Fruit fly (Drosophila melanogaster): ENCODE results near the gene Blos3.
A peak's percentile ranks its signal among the peaks of the same experiment; 100 is the strongest.

Blos3 gene

DNA sequence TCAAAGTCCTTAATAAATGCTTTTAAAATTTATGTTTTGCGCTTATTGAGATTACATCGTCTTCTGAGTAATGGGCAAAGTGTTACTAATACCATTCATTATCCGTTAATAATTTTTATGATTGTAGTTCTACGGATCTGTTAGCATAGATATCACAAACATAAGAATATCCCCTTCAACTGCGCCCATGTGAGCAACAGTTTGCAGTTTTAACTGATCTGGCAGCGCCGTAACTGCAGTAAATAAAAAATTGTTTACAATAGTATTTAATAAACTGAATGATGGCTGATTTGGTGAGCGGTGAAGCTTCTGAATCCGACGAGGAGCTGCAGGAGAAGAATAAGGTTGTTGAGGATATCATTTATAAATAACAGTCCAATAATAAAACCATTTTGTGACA, at the start of gene Blos3:
Blos3 (plus strand) TSS at position 198 of the 400 bp plus-strand sequence.
- peak; percentile 3 for TF ChIP-seq CG12768 (GFP tag; optimal IDR thresholded peaks at IDR 0.05)
- no peak for TF ChIP-seq cic (GFP tag; optimal IDR thresholded peaks at IDR 0.05)
- TF ChIP-seq toe (GFP tag; optimal IDR thresholded peaks at IDR 0.05): peak; percentile 43
- TF ChIP-seq CG7045 (GFP tag; optimal IDR thresholded peaks at IDR 0.05): peak; percentile 24
- TF ChIP-seq Crg-1 (GFP tag; optimal IDR thresholded peaks at IDR 0.05): no peak
- peak; percentile 47 for TF ChIP-seq CG33017 (tag; optimal IDR thresholded peaks at IDR 0.05)
- peak; percentile 45 for TF ChIP-seq CG11617 (GFP tag; optimal IDR thresholded peaks at IDR 0.05)
- peak; percentile 34 for TF ChIP-seq CG1620 (GFP tag; optimal IDR thresholded peaks at IDR 0.05)
- peak; percentile 62 for TF ChIP-seq CG7101 (tag; optimal IDR thresholded peaks at IDR 0.05)
- peak; percentile 23 for TF ChIP-seq Mnt (GFP tag; optimal IDR thresholded peaks at IDR 0.05)
- TF ChIP-seq CG14711 (tag; optimal IDR thresholded peaks at IDR 0.05): peak; percentile 54
- TF ChIP-seq cnc (optimal IDR thresholded peaks at IDR 0.05): no peak
- TF ChIP-seq Clk (GFP tag; optimal IDR thresholded peaks at IDR 0.05): peak; percentile 19
- peak; percentile 22 for TF ChIP-seq tj (GFP tag; optimal IDR thresholded peaks at IDR 0.05)
- peak; percentile 52 for TF ChIP-seq bab1 (GFP tag; optimal IDR thresholded peaks at IDR 0.05)

DNA sequence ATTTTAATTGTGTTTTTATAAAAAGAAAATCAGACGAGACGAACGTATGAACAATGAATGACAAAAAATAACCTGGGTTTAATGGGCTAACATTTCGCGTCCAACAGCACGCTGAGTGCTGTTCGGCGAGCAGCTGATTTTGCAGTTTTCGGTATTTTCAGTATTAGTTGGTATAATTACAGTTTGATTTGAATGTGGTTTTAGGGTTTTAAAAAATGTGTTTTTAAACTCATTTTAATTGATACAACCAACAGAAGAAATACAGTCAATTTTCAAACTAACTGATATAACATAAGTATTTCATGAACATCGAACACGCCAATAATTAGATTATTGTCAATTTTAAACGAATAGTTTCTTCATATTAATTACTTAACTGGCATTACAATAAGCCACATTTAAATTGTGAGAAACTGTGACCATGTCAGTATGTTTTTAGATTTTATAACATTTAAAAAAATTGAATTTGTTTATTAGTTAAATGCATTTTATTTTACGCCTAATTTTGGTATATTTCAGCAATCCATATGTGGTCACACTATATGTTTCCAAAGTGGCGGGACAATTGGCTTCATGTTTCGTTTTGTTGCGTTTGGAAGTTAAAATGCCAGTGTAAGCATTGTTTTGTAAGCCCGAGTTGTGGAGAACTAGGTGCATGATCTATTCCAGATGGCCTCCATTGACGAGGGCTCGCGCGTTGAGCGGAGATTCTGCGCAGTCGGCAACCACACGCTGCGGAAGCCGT, 49.2 kb upstream of the Blos3 start, which contains the start of the genes CG14073 and HipHop:
CG14073 (minus strand) TSS at position 38 of the 745 bp plus-strand sequence.
HipHop (plus strand) TSS at position 534 of the 745 bp plus-strand sequence.
- TF ChIP-seq Mnt (GFP tag; optimal IDR thresholded peaks at IDR 0.05) (no peak), tj (GFP tag; optimal IDR thresholded peaks at IDR 0.05) (peak; percentile 28), CG7045 (GFP tag; optimal IDR thresholded peaks at IDR 0.05) (no peak), ovo (GFP tag; optimal IDR thresholded peaks at IDR 0.05) (no peak)

- no peak for TF ChIP-seq cnc (optimal IDR thresholded peaks at IDR 0.05)
- TF ChIP-seq kay (GFP tag; ENCODE audit: borderline replicate concordance): peak; percentile 91
Observed at dm6 chr3L:18822049-18822448, 48.0 kb upstream of the Blos3 start.

DNA sequence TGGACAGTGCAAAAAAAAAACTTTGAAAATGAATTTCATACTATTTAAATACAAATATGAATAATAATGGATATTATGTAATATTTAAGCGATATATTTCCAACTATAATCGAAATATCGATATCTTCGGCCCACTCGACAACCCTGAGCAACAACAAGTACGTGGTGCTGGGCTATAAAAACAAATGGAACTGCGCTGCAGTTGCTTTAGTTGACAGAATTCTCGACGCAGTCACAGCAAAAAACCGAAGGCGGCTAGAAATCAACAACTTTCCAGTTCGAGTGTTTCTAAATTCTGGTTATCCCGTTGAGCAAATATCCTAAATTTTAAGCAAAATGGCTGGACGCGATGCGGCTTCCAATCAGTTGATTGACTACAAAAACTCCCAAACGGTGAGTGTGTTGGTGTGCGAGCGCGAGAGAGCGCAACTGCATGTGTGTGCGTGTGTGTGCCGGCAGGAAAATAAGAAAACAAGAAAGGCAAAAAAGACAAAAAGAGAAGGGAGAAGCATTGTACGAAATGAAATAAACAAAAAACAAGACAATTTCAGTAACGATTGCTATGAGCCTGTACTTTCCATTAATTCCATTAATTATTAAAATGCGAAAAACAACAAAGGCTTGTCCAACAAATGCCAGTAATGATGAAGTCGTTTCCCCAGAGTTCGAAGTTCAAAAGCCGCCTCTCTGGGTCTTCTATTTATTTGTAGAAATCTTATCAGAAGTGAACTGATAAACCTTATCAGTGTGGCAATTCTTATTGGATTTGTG, 47.4 kb upstream of the Blos3 start, which contains the start of gene Cat:
Cat (plus strand) TSS at position 155 of the 771 bp plus-strand sequence.
- TF ChIP-seq cic (GFP tag; optimal IDR thresholded peaks at IDR 0.05): peak; percentile 95
- TF ChIP-seq Clk (GFP tag; optimal IDR thresholded peaks at IDR 0.05): peak; percentile 69
- peak; percentile 98 for TF ChIP-seq CG14711 (tag; optimal IDR thresholded peaks at IDR 0.05)
- peak; percentile 64 for TF ChIP-seq Crg-1 (GFP tag; optimal IDR thresholded peaks at IDR 0.05)
- TF ChIP-seq CG7045 (GFP tag; optimal IDR thresholded peaks at IDR 0.05): peak; percentile 92
- peak; percentile 85 for TF ChIP-seq CG33017 (tag; optimal IDR thresholded peaks at IDR 0.05)
- TF ChIP-seq pad (GFP tag; optimal IDR thresholded peaks at IDR 0.05): peak; percentile 36
- no peak for TF ChIP-seq cnc (optimal IDR thresholded peaks at IDR 0.05)
- no peak for TF ChIP-seq Hr96 (GFP tag; optimal IDR thresholded peaks at IDR 0.05)
- peak; percentile 92 for TF ChIP-seq tj (GFP tag; optimal IDR thresholded peaks at IDR 0.05)
- TF ChIP-seq CG1620 (GFP tag; optimal IDR thresholded peaks at IDR 0.05): peak; percentile 72
- peak; percentile 97 for TF ChIP-seq CG11617 (GFP tag; optimal IDR thresholded peaks at IDR 0.05)
- peak; percentile 98 for TF ChIP-seq CG12768 (GFP tag; optimal IDR thresholded peaks at IDR 0.05)
- peak; percentile 77 for TF ChIP-seq toe (GFP tag; optimal IDR thresholded peaks at IDR 0.05)
- peak; percentile 67 for TF ChIP-seq CG7101 (tag; optimal IDR thresholded peaks at IDR 0.05)
- peak; percentile 95 for TF ChIP-seq kay (GFP tag; ENCODE audit: borderline replicate concordance)
- TF ChIP-seq bab1 (GFP tag; optimal IDR thresholded peaks at IDR 0.05): peak; percentile 73
- no peak for TF ChIP-seq CG5204 (GFP tag; optimal IDR thresholded peaks at IDR 0.05)
- peak; percentile 84 for TF ChIP-seq ovo (GFP tag; optimal IDR thresholded peaks at IDR 0.05)
- peak; percentile 75 for TF ChIP-seq Mnt (GFP tag; optimal IDR thresholded peaks at IDR 0.05)

dm6 chr3L:18823221-18823514, 46.9 kb upstream of the Blos3 start:
- TF ChIP-seq cnc (optimal IDR thresholded peaks at IDR 0.05): no peak
- TF ChIP-seq ovo (GFP tag; optimal IDR thresholded peaks at IDR 0.05): no peak
- TF ChIP-seq Crg-1 (GFP tag; optimal IDR thresholded peaks at IDR 0.05): no peak
- TF ChIP-seq CG7101 (tag; optimal IDR thresholded peaks at IDR 0.05): no peak
- no peak for TF ChIP-seq Mnt (GFP tag; optimal IDR thresholded peaks at IDR 0.05)
- TF ChIP-seq CG5204 (GFP tag; optimal IDR thresholded peaks at IDR 0.05): no peak
- no peak for TF ChIP-seq cic (GFP tag; optimal IDR thresholded peaks at IDR 0.05)

DNA sequence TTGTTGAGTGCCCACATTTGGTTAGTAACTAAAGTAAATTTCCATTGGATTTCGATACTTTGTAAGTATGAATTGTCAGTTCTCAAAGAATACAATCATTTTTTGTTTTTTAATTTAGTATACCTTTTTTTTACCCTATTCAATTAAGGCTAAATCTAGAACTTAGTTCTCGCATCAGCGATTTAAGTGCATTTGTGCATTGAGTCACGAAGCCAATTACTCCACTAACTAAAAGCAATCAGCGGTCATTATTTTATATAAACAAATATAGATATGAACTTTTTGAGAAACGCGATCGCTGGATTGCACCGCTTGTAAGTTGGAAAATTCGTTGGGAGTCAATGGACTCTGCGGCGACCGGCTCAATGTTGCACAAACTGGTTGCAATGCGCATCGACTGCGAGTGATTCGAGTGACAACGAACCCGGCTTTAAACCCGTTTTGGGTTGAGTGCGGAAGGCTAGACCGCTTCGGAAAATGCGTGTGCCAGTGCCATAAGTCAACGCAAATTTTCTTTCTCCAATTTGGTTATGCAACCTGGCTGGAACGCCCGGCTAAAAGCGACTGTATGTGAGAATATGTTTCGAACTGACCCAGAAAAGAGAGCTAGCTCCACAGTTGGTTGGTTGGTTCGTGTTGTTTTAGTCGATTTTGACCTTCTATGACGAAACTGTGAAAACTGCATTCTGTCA, 46.0 kb upstream of the Blos3 start:
- TF ChIP-seq cnc (optimal IDR thresholded peaks at IDR 0.05) (no peak), kay (GFP tag; ENCODE audit: borderline replicate concordance) (peak; percentile 93)

All from whole organism, adult.